Worm (Caenorhabditis elegans) whole organism, late embryonic: ENCODE data around the gene cdc-42.
A peak's percentile ranks its signal among the peaks of the same experiment; 100 is the strongest.

Experiments used
- K09A11.1 ChIP-seq: sonication (generic microtip); optimal IDR thresholded peaks from 2 replicates; lab custom pipeline; 2017; ENCODE audit warnings: antibody characterized with exemption, mild to moderate bottlenecking, missing genetic modification characterization, missing compliant biosample characterization; ENCODE audit not compliant: insufficient read depth
- T23F11.4 ChIP-seq: fragments of 200-800 bp; sonication (Bioruptor generic); optimal IDR thresholded peaks from 2 replicates; lab custom pipeline; 2018; ENCODE audit warnings: mild to moderate bottlenecking, missing genetic modification characterization, missing compliant biosample characterization
- ama-1 ChIP-seq: fragments of 150-350 bp; optimal IDR thresholded peaks from 2 replicates; lab custom pipeline; 2014
- ceh-18 ChIP-seq: sonication (generic microtip); optimal IDR thresholded peaks from 2 replicates; lab custom pipeline; 2016; ENCODE audit warnings: missing genetic modification characterization, missing compliant biosample characterization
- ceh-19 ChIP-seq: fragments of 200-800 bp; sonication (Bioruptor generic); optimal IDR thresholded peaks from 2 replicates; lab custom pipeline; 2018; ENCODE audit warnings: mild to moderate bottlenecking, missing genetic modification characterization, missing compliant biosample characterization
- ceh-31 ChIP-seq: sonication (generic microtip); optimal IDR thresholded peaks from 2 replicates; lab custom pipeline; 2016; ENCODE audit warnings: missing genetic modification characterization, missing compliant biosample characterization
- ceh-34 ChIP-seq: sonication (generic microtip); optimal IDR thresholded peaks from 2 replicates; lab custom pipeline; 2016; ENCODE audit warnings: mild to moderate bottlenecking, missing genetic modification characterization, missing compliant biosample characterization
- ceh-45 ChIP-seq: fragments of 200-800 bp; sonication (Bioruptor generic); IDR thresholded peaks from 2 replicates; pipeline ENCODE4 v1.3.6; 2022; ENCODE audit warnings: missing genetic modification reagents, missing genetic modification characterization, missing compliant biosample characterization
- ceh-48 ChIP-seq: sonication (generic microtip); optimal IDR thresholded peaks from 2 replicates; lab custom pipeline; 2016; ENCODE audit warnings: missing genetic modification characterization, inconsistent platforms, missing compliant biosample characterization
- che-1 ChIP-seq: sonication (generic microtip); optimal IDR thresholded peaks from 2 replicates; lab custom pipeline; 2016; ENCODE audit warnings: mild to moderate bottlenecking, missing genetic modification characterization, missing compliant biosample characterization
- elt-2 ChIP-seq: sonication (generic microtip); optimal IDR thresholded peaks from 2 replicates; lab custom pipeline; 2016; ENCODE audit warnings: missing genetic modification reagents, missing genetic modification characterization, missing compliant biosample characterization
- ets-4 ChIP-seq: sonication (generic microtip); optimal IDR thresholded peaks from 2 replicates; lab custom pipeline; 2016; ENCODE audit warnings: missing genetic modification characterization, missing compliant biosample characterization
- fax-1 ChIP-seq: sonication (generic microtip); optimal IDR thresholded peaks from 2 replicates; lab custom pipeline; 2016; ENCODE audit warnings: missing genotype, missing genetic modification characterization, missing compliant biosample characterization
- fkh-6 ChIP-seq: sonication (generic microtip); optimal IDR thresholded peaks from 2 replicates; lab custom pipeline; 2016; ENCODE audit warnings: missing genetic modification characterization, missing compliant biosample characterization
- gmeb-2 ChIP-seq: sonication (generic microtip); optimal IDR thresholded peaks from 2 replicates; lab custom pipeline; 2016; ENCODE audit warnings: missing genetic modification characterization, inconsistent platforms, missing compliant biosample characterization
- hlh-15 ChIP-seq: sonication (generic microtip); optimal IDR thresholded peaks from 2 replicates; lab custom pipeline; 2016; ENCODE audit warnings: missing genetic modification characterization, missing compliant biosample characterization
- hlh-6 ChIP-seq: sonication (generic microtip); optimal IDR thresholded peaks from 2 replicates; lab custom pipeline; 2016; ENCODE audit warnings: missing genotype, missing genetic modification characterization, missing compliant biosample characterization
- hlh-8 ChIP-seq: sonication (generic microtip); optimal IDR thresholded peaks from 2 replicates; lab custom pipeline; 2016; ENCODE audit warnings: missing genotype, missing genetic modification characterization, missing compliant biosample characterization
- lim-6 ChIP-seq: sonication (generic microtip); optimal IDR thresholded peaks from 2 replicates; lab custom pipeline; 2016; ENCODE audit warnings: missing genetic modification characterization, missing compliant biosample characterization
- nfya-1 ChIP-seq: sonication (generic microtip); optimal IDR thresholded peaks from 2 replicates; lab custom pipeline; 2017; ENCODE audit warnings: missing genetic modification characterization, mild to moderate bottlenecking, missing compliant biosample characterization, antibody characterized with exemption, moderate library complexity
- nhr-232 ChIP-seq: sonication (generic microtip); optimal IDR thresholded peaks from 2 replicates; lab custom pipeline; 2016; ENCODE audit warnings: missing genetic modification characterization, missing compliant biosample characterization
- pat-9 ChIP-seq: fragments of 200-800 bp; sonication (Bioruptor generic); optimal IDR thresholded peaks from 2 replicates; lab custom pipeline; 2018; ENCODE audit warnings: mild to moderate bottlenecking, missing genetic modification characterization, moderate library complexity, missing compliant biosample characterization
- pax-1 ChIP-seq: fragments of 150-350 bp; optimal IDR thresholded peaks from 2 replicates; lab custom pipeline; 2014; ENCODE audit warnings: missing biosample characterization, missing genetic modification characterization
- pha-2 ChIP-seq: sonication (generic microtip); optimal IDR thresholded peaks from 2 replicates; lab custom pipeline; 2017; ENCODE audit warnings: mild to moderate bottlenecking, missing genetic modification characterization, missing compliant biosample characterization
- pros-1 ChIP-seq: fragments of 150-350 bp; optimal IDR thresholded peaks from 2 replicates; lab custom pipeline; 2014; ENCODE audit warnings: missing biosample characterization, missing genetic modification reagents, missing genetic modification characterization
- ref-2 ChIP-seq: sonication (generic microtip); optimal IDR thresholded peaks from 2 replicates; lab custom pipeline; 2016; ENCODE audit warnings: missing genetic modification characterization, missing compliant biosample characterization
- rnt-1 ChIP-seq: sonication (generic microtip); optimal IDR thresholded peaks from 2 replicates; lab custom pipeline; 2016; ENCODE audit warnings: missing genetic modification characterization, missing compliant biosample characterization
- sdc-2 ChIP-seq: sonication (generic microtip); optimal IDR thresholded peaks from 2 replicates; lab custom pipeline; 2016; ENCODE audit warnings: missing genotype, missing genetic modification characterization, missing compliant biosample characterization
- tbx-2 ChIP-seq: sonication (generic microtip); optimal IDR thresholded peaks from 2 replicates; lab custom pipeline; 2016; ENCODE audit warnings: missing genetic modification characterization, missing compliant biosample characterization
- tbx-7 ChIP-seq: sonication (generic microtip); optimal IDR thresholded peaks from 2 replicates; lab custom pipeline; 2016; ENCODE audit warnings: missing genotype, missing genetic modification characterization, missing compliant biosample characterization
- unc-42 ChIP-seq: sonication (generic microtip); optimal IDR thresholded peaks from 2 replicates; lab custom pipeline; 2016; ENCODE audit warnings: missing genotype, missing genetic modification characterization, missing compliant biosample characterization
- unc-55 ChIP-seq: sonication (generic microtip); optimal IDR thresholded peaks from 2 replicates; lab custom pipeline; 2017; ENCODE audit warnings: missing biosample characterization, missing genetic modification reagents, missing genetic modification characterization
- unc-86 ChIP-seq: sonication (generic microtip); optimal IDR thresholded peaks from 2 replicates; lab custom pipeline; 2016; ENCODE audit warnings: missing genetic modification characterization, missing compliant biosample characterization
- ztf-16 ChIP-seq: sonication (generic microtip); optimal IDR thresholded peaks from 2 replicates; lab custom pipeline; 2017; ENCODE audit warnings: missing genetic modification characterization, missing compliant biosample characterization

cdc-42 gene

DNA sequence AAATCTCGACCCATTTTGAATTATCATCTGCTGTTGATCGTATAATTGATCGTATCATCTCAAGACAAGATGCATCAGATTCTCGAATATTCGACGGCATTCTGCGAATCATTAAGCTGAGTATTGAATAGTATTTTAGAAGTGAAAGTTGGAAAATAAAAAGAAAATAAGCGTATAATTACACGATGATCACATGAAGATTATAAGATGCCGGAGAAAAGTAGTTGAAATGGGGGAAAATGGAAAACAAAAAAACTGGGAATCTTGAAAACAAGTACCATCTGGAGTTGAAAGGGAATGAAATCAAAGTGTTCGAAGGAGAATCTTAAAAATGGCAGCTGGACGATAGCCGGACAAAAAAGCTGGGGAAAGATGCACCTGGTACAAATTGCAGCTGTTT is 4.2 kb downstream of the cdc-42 start, which contains the start of gene R07G3.8:
Gene R07G3.8, minus strand, starts transcription at position 101 of the 400 bp plus-strand sequence.
- no peak for TF ChIP-seq unc-42 (tag; lab: Kevin White, UChicago)
- TF ChIP-seq, all 69 proteins: peak for 0

DNA sequence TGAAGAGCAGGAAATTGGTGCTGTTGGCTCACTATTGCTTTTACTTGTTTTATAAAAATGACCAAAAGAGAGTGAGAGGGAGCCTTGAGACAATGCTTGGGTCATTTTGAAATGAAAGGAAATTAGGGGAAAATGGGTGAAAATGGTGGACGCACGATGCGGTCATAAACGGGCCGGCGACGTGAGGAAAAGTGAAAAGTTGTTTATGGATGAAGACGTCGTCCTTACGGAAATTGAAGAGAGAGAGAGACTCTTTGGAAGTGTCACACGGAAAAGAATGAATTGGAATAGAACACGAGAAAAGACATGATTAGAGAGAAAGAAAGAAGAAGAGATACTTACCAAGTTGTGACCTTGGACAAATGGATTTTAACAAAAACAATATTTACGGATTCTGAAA is 5.3 kb downstream of the cdc-42 start:
- TF ChIP-seq ref-2 (tag; lab: Kevin White, UChicago) (peak; percentile 5), unc-42 (tag; lab: Kevin White, UChicago) (peak; percentile 14), pat-9 (tag; lab: Kevin White, UChicago) (no peak), ceh-31 (peak; percentile 32), ceh-19 (GFP tag; lab: Kevin White, UChicago) (no peak)

ce11 chrII:7623466-7623865 is 7.2 kb downstream of the cdc-42 start:
- TF ChIP-seq unc-55 (GFP tag; lab: Kevin White, UChicago) (peak; percentile 54), pha-2 (tag; lab: Kevin White, UChicago) (peak; percentile 10), ceh-34 (tag; lab: Kevin White, UChicago) (peak; percentile 45), pros-1 (tag; lab: Kevin White, UChicago) (no peak), T23F11.4 (GFP tag; lab: Kevin White, UChicago) (no peak), sdc-2 (tag; lab: Kevin White, UChicago) (no peak), rnt-1 (no peak), tbx-2 (tag; lab: Kevin White, UChicago) (no peak), elt-2 (tag; lab: Kevin White, UChicago) (peak; percentile 14), fkh-6 (tag; lab: Kevin White, UChicago) (no peak), tbx-7 (tag; lab: Kevin White, UChicago) (no peak), unc-86 (tag; lab: Kevin White, UChicago) (no peak), nhr-232 (tag; lab: Kevin White, UChicago) (no peak)
- TF ChIP-seq, all 69 proteins: peak for 4

- TF ChIP-seq ceh-18 (tag; lab: Kevin White, UChicago) (no peak), pat-9 (tag; lab: Kevin White, UChicago) (no peak), hlh-15 (tag; lab: Kevin White, UChicago) (no peak), T23F11.4 (GFP tag; lab: Kevin White, UChicago) (no peak), fax-1 (tag; lab: Kevin White, UChicago) (no peak), gmeb-2 (tag; lab: Kevin White, UChicago) (no peak), rnt-1 (no peak), ztf-16 (no peak), K09A11.1 (tag; lab: Kevin White, UChicago) (no peak), unc-42 (tag; lab: Kevin White, UChicago) (no peak), ceh-48 (peak; percentile 30), lim-6 (tag; lab: Kevin White, UChicago) (no peak), ceh-45 (no peak), nfya-1 (tag; lab: Kevin White, UChicago) (no peak), ceh-34 (tag; lab: Kevin White, UChicago) (no peak), che-1 (tag; lab: Kevin White, UChicago) (no peak), unc-55 (GFP tag; lab: Kevin White, UChicago) (no peak), hlh-8 (tag; lab: Kevin White, UChicago) (peak; percentile 14), ets-4 (tag; lab: Kevin White, UChicago) (no peak), ceh-31 (peak; percentile 15)
Measured at ce11 chrII:7624272-7624671, 8.0 kb downstream of the cdc-42 start.

DNA sequence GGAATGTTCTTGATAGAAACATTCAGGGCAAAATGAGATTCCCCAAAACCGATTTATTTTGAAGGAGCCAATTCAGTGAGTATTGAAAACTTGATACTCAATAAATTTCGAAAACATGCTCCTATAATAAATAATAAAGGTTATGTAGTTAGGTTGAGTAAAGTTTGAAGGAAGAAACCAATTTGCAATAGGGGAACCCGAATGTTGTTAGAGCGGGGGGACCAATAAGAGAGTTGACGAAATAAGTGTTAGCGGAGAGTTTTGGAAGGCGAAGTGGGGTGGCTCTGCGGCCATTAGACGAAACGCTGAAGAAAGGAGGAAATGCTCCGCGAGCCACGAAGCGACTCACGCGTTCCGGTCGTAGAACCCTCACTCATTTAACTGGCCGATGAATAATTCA is 8.7 kb downstream of the cdc-42 start:
- no peak for TF ChIP-seq hlh-6 (tag; lab: Kevin White, UChicago)
- no peak for TF ChIP-seq ama-1 (lab: Kevin White, UChicago)
- TF ChIP-seq ref-2 (tag; lab: Kevin White, UChicago), result no peak
- no peak for TF ChIP-seq fkh-6 (tag; lab: Kevin White, UChicago)
- TF ChIP-seq unc-55 (GFP tag; lab: Kevin White, UChicago), result no peak
- TF ChIP-seq pax-1 (tag; lab: Kevin White, UChicago), result no peak
- no peak for TF ChIP-seq lim-6 (tag; lab: Kevin White, UChicago)
- peak; percentile 79 for TF ChIP-seq unc-42 (tag; lab: Kevin White, UChicago)
- TF ChIP-seq ceh-31, result peak; percentile 36
- TF ChIP-seq nfya-1 (tag; lab: Kevin White, UChicago), result peak; percentile 28
